Fruit fly (Drosophila melanogaster) whole organism, wandering third instar larva: ENCODE results near the gene CG33721.

Experiments
- Abd-B ChIP-seq: fragments of >200 bp; optimal IDR thresholded peaks from 2 replicates; lab custom pipeline; 2017; ENCODE audit warnings: missing biosample characterization, missing genetic modification characterization
- CG32264 ChIP-seq: fragments of 200-800 bp; sonication (Bioruptor generic); optimal IDR thresholded peaks from 2 replicates; lab custom pipeline; 2016; ENCODE audit warnings: missing biosample characterization, missing genetic modification characterization
- CG9705 ChIP-seq: fragments of 200-800 bp; sonication (Bioruptor generic); optimal IDR thresholded peaks from 2 replicates; lab custom pipeline; 2018; ENCODE audit warnings: missing biosample characterization, mild to moderate bottlenecking, missing genetic modification characterization
- CrebA ChIP-seq: fragments of 200-800 bp; sonication (Bioruptor generic); optimal IDR thresholded peaks from 2 replicates; lab custom pipeline; 2016; ENCODE audit warnings: missing biosample characterization, mild to moderate bottlenecking, missing genetic modification characterization, borderline replicate concordance
- Dfd ChIP-seq: fragments of >200 bp; optimal IDR thresholded peaks from 2 replicates; lab custom pipeline; 2017; ENCODE audit warnings: missing biosample characterization, missing genetic modification characterization
- Dif ChIP-seq: fragments of 200-275, 200-300 bp; sonication (Bioruptor generic); optimal IDR thresholded peaks from 2 replicates; lab custom pipeline; 2018; ENCODE audit warnings: missing biosample characterization, missing genetic modification characterization; ENCODE audit not compliant: partially characterized antibody
- GATAd ChIP-seq: sonication (Bioruptor generic); optimal IDR thresholded peaks from 2 replicates; lab custom pipeline; 2016; ENCODE audit warnings: missing biosample characterization, missing genetic modification characterization
- HLH106 ChIP-seq: fragments of 200-800 bp; optimal IDR thresholded peaks from 3 replicates; lab custom pipeline; 2019; ENCODE audit warnings: missing biosample characterization, mild to moderate bottlenecking, missing genetic modification characterization, moderate library complexity
- Hnf4 ChIP-seq: fragments of 200-800 bp; sonication (Bioruptor generic); optimal IDR thresholded peaks from 2 replicates; lab custom pipeline; 2016; ENCODE audit warnings: missing biosample characterization, mild to moderate bottlenecking, missing genetic modification characterization
- Hr78 ChIP-seq: fragments of >200 bp; optimal IDR thresholded peaks from 2 replicates; lab custom pipeline; 2017; ENCODE audit warnings: missing biosample characterization, missing genetic modification characterization
- Hr83 ChIP-seq: fragments of 200-300 bp; sonication (Bioruptor generic); optimal IDR thresholded peaks from 2 replicates; lab custom pipeline; 2016; ENCODE audit warnings: missing biosample characterization, mild to moderate bottlenecking, missing genetic modification characterization, moderate library complexity; ENCODE audit not compliant: poor library complexity, severe bottlenecking
- Jra ChIP-seq: sonication (Bioruptor generic); optimal IDR thresholded peaks from 2 replicates; lab custom pipeline; 2016; ENCODE audit warnings: missing biosample characterization, missing genetic modification characterization
- Mio ChIP-seq: sonication (Bioruptor generic); optimal IDR thresholded peaks from 2 replicates; lab custom pipeline; 2016; ENCODE audit warnings: missing biosample characterization, missing genetic modification characterization
- Myc ChIP-seq: fragments of >200 bp; optimal IDR thresholded peaks from 2 replicates; lab custom pipeline; 2017
- N ChIP-seq: fragments of >200 bp; optimal IDR thresholded peaks from 2 replicates; lab custom pipeline; 2018; ENCODE audit warnings: missing biosample characterization, missing external identifiers, missing genetic modification characterization
- OdsH ChIP-seq: fragments of 200-800 bp; sonication (Bioruptor generic); optimal IDR thresholded peaks from 2 replicates; lab custom pipeline; 2016; ENCODE audit warnings: missing biosample characterization, mild to moderate bottlenecking, missing genetic modification characterization
- Rel ChIP-seq, 2 experiments: fragments of 200-800 bp; sonication (Bioruptor generic) in 1 of 2; optimal IDR thresholded peaks; 2 replicates in 1 of 2; 3 replicates in 1 of 2; lab custom pipeline; 2016 to 2019; ENCODE audit warnings: mild to moderate bottlenecking in 2 of 2, missing biosample characterization in 2 of 2, missing genetic modification characterization in 2 of 2, moderate library complexity in 1 of 2
- Sp1 ChIP-seq: fragments of 200-800 bp; sonication (Bioruptor generic); optimal IDR thresholded peaks from 3 replicates; lab custom pipeline; 2019; ENCODE audit warnings: missing biosample characterization, mild to moderate bottlenecking, missing genetic modification characterization, moderate library complexity
- Vsx2 ChIP-seq: fragments of 200-300, 225-300 bp; sonication (Bioruptor generic); optimal IDR thresholded peaks from 2 replicates; lab custom pipeline; 2018; ENCODE audit warnings: missing biosample characterization, missing genetic modification characterization; ENCODE audit not compliant: partially characterized antibody
- br ChIP-seq: fragments of 200-800 bp; sonication (Bioruptor generic); optimal IDR thresholded peaks from 2 replicates; lab custom pipeline; 2016; ENCODE audit warnings: missing biosample characterization, missing genetic modification characterization
- brk ChIP-seq: fragments of 200-800 bp; sonication (Bioruptor generic); optimal IDR thresholded peaks from 2 replicates; lab custom pipeline; 2016; ENCODE audit warnings: missing biosample characterization, mild to moderate bottlenecking, missing genetic modification characterization
- dl ChIP-seq, 2 experiments: fragments of 175-275, 200-275 bp in 1 of 2; fragments of 200-275 bp in 1 of 2; sonication (Bioruptor generic); optimal IDR thresholded peaks; lab custom pipeline; 2018; ENCODE audit warnings: mild to moderate bottlenecking in 2 of 2, missing biosample characterization in 2 of 2, missing genetic modification characterization in 2 of 2, moderate library complexity in 2 of 2; ENCODE audit not compliant: partially characterized antibody in 2 of 2, insufficient read depth in 1 of 2
- dmrt93B ChIP-seq: fragments of 200-800 bp; sonication (Bioruptor generic); optimal IDR thresholded peaks from 2 replicates; lab custom pipeline; 2018; ENCODE audit warnings: missing biosample characterization, mild to moderate bottlenecking, missing genetic modification characterization
- dsf ChIP-seq: sonication (Bioruptor generic); optimal IDR thresholded peaks from 2 replicates; lab custom pipeline; 2016; ENCODE audit warnings: missing biosample characterization, missing genetic modification characterization, borderline replicate concordance
- ey ChIP-seq: fragments of 200-800 bp; sonication (Bioruptor generic); optimal IDR thresholded peaks from 2 replicates; lab custom pipeline; 2016; ENCODE audit warnings: missing biosample characterization, missing genetic modification characterization
- foxo ChIP-seq, 2 experiments: fragments of 200-800 bp; sonication (Bioruptor generic); optimal IDR thresholded peaks; 2 replicates in 1 of 2; 3 replicates in 1 of 2; lab custom pipeline; 2016 to 2017; ENCODE audit warnings: missing biosample characterization in 2 of 2, missing genetic modification characterization in 2 of 2
- fru ChIP-seq: fragments of 200-800 bp; sonication (Bioruptor generic); optimal IDR thresholded peaks from 3 replicates; lab custom pipeline; 2016; ENCODE audit warnings: missing biosample characterization, mild to moderate bottlenecking, missing genetic modification characterization
- h ChIP-seq: fragments of 200-800 bp; sonication (Bioruptor generic); optimal IDR thresholded peaks from 3 replicates; lab custom pipeline; 2016; ENCODE audit warnings: missing biosample characterization, mild to moderate bottlenecking, missing genetic modification characterization
- jim ChIP-seq: fragments of 175-275, 200-325 bp; sonication (Bioruptor generic); optimal IDR thresholded peaks from 2 replicates; lab custom pipeline; 2016; ENCODE audit warnings: missing biosample characterization, mild to moderate bottlenecking, missing genetic modification characterization
- lola ChIP-seq: fragments of >200 bp; optimal IDR thresholded peaks from 2 replicates; lab custom pipeline; 2017; ENCODE audit warnings: missing biosample characterization, missing genetic modification characterization
- pan ChIP-seq: fragments of >200 bp; optimal IDR thresholded peaks from 2 replicates; lab custom pipeline; 2017
- psq ChIP-seq: fragments of 200-800 bp; sonication (Bioruptor generic); optimal IDR thresholded peaks from 3 replicates; lab custom pipeline; 2017; ENCODE audit warnings: missing biosample characterization, mild to moderate bottlenecking, missing genetic modification characterization, moderate library complexity
- rgr ChIP-seq: fragments of 200-800 bp; sonication (Bioruptor generic); optimal IDR thresholded peaks from 3 replicates; lab custom pipeline; 2016; ENCODE audit warnings: missing biosample characterization, mild to moderate bottlenecking, missing genetic modification characterization
- sage ChIP-seq: fragments of 200-800 bp; sonication (Bioruptor generic); optimal IDR thresholded peaks from 2 replicates; lab custom pipeline; 2016; ENCODE audit warnings: missing biosample characterization, mild to moderate bottlenecking, missing genetic modification characterization
- sv ChIP-seq: fragments of 200-800 bp; sonication (Bioruptor generic); optimal IDR thresholded peaks from 3 replicates; lab custom pipeline; 2016; ENCODE audit warnings: missing biosample characterization, missing genetic modification characterization
- tai ChIP-seq: sonication (Bioruptor generic); optimal IDR thresholded peaks from 2 replicates; lab custom pipeline; 2016; ENCODE audit warnings: missing biosample characterization, missing genetic modification characterization
- usp ChIP-seq: fragments of >200 bp; optimal IDR thresholded peaks from 2 replicates; lab custom pipeline; 2017; ENCODE audit warnings: missing biosample characterization, missing genetic modification characterization
- woc ChIP-seq: sonication (Bioruptor generic); optimal IDR thresholded peaks from 2 replicates; lab custom pipeline; 2016; ENCODE audit warnings: missing biosample characterization, mild to moderate bottlenecking, missing genetic modification characterization

Gene CG33721

DNA sequence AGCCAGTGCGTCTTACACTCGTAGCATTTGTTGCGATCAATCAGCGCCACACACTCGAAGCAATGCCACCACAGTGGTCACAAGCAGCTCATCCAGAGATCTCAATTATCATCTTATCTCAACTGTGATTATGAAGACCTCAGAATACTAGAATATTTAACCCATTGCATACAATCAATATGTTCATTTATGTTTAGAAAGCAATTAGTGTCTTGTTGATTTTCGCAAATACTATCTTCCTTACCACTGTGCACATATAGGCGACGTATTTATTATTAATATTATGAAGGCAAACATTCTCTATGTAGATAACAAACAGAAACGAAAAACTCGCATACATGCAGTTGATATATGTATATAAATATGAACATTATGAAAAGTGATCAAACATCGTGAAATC is 27.9 kb downstream of the CG33721 start:
- TF ChIP-seq dmrt93B (GFP tag; lab: Kevin White, UChicago) (peak; percentile 15), brk (GFP tag; lab: Kevin White, UChicago) (peak; percentile 85), Rel (GFP tag; optimal IDR thresholded peaks at IDR 0.05; lab: Kevin White, UChicago) (peak; percentile 46), Rel (tag; optimal IDR thresholded peaks at IDR 0.05; lab: Kevin White, UChicago) (peak; percentile 24), foxo (GFP tag; optimal IDR thresholded peaks at IDR 0.05; lab: Kevin White, UChicago) (peak in 1 of 2 experiments; percentile 85), h (GFP tag; lab: Kevin White, UChicago) (peak; percentile 92), woc (GFP tag; lab: Kevin White, UChicago) (peak; percentile 27), Vsx2 (no peak), Mio (GFP tag; lab: Kevin White, UChicago) (peak; percentile 63), fru (GFP tag; lab: Kevin White, UChicago) (peak; percentile 80), usp (GFP tag; lab: Kevin White, UChicago) (no peak), jim (GFP tag; lab: Kevin White, UChicago) (no peak), Sp1 (GFP tag; lab: Kevin White, UChicago) (peak; percentile 50), ey (GFP tag; lab: Kevin White, UChicago) (peak; percentile 89), Hnf4 (peak; percentile 77), rgr (peak; percentile 94), sage (peak; percentile 60), HLH106 (tag; lab: Kevin White, UChicago) (peak; percentile 61), sv (GFP tag; lab: Kevin White, UChicago) (peak; percentile 47), tai (GFP tag; lab: Kevin White, UChicago) (no peak), Jra (GFP tag; lab: Kevin White, UChicago) (peak; percentile 68), OdsH (GFP tag; lab: Kevin White, UChicago) (peak; percentile 92), br (GFP tag; lab: Kevin White, UChicago) (peak; percentile 79), psq (GFP tag; lab: Kevin White, UChicago) (peak; percentile 72), dl (GFP tag; optimal IDR thresholded peaks at IDR 0.05; lab: Kevin White, UChicago; ENCODE audit: insufficient read depth in 1 of 2, partially characterized antibody in 2 of 2) (no peak), N (GFP tag; lab: Kevin White, UChicago) (no peak), CG32264 (GFP tag; lab: Kevin White, UChicago) (peak; percentile 23)

DNA sequence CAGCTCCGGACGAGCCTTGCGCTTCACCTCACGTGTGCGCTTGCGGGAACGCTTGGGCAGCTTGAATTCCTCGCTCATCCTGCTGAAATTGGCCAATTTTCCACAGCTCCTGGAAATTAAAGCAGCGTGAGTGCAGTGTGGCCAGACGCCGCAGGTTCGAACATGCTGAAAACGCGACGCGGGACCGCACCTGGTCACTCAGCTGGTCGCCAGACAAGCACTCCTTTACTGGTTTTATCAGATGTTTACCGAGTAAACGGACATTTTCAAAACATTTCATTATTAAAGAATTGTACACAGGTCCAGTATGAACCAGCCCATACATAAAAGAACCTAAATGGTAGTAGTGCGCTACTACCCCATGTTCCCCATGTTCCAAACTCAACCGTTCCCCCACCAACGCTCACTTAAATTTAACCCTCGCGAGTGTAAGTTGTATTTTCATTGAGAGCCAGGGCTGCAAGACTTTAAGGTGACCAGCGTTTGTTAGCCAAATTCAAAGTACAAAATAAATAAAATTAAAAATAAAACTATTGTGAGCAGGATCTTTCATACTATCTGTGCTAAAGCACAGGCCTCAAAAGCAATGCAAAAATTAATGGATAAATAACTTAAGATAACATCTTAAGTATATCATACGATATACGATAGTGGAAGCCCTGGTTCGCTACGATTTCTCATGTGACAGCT is 31.5 kb downstream of the CG33721 start, which contains the start of the genes JMJD6, CG7071 and Muted:
Gene JMJD6, minus strand, starts transcription at position 154 of the 690 bp plus-strand sequence.
Gene CG7071, plus strand, starts transcription at position 403 of the 690 bp plus-strand sequence.
Gene Muted, plus strand, starts transcription at position 403 of the 690 bp plus-strand sequence.
- TF ChIP-seq Abd-B (GFP tag; lab: Kevin White, UChicago) (no peak), CG32264 (GFP tag; lab: Kevin White, UChicago) (peak; percentile 64), jim (GFP tag; lab: Kevin White, UChicago) (no peak), ey (GFP tag; lab: Kevin White, UChicago) (peak; percentile 92), lola (GFP tag; lab: Kevin White, UChicago) (no peak), pan (lab: Kevin White, UChicago) (no peak), Vsx2 (no peak), Mio (GFP tag; lab: Kevin White, UChicago) (peak; percentile 18), HLH106 (tag; lab: Kevin White, UChicago) (peak; percentile 87), Jra (GFP tag; lab: Kevin White, UChicago) (peak; percentile 91), OdsH (GFP tag; lab: Kevin White, UChicago) (peak; percentile 91), N (GFP tag; lab: Kevin White, UChicago) (no peak), brk (GFP tag; lab: Kevin White, UChicago) (peak; percentile 94), CG9705 (GFP tag; lab: Kevin White, UChicago) (peak; percentile 91), dmrt93B (GFP tag; lab: Kevin White, UChicago) (peak; percentile 77), GATAd (GFP tag; lab: Kevin White, UChicago) (no peak), CrebA (GFP tag; lab: Kevin White, UChicago) (no peak), dsf (GFP tag; lab: Kevin White, UChicago) (peak; percentile 92), Hr83 (peak; percentile 68), Myc (lab: Kevin White, UChicago) (peak; percentile 55), Dfd (GFP tag; lab: Kevin White, UChicago) (no peak), br (GFP tag; lab: Kevin White, UChicago) (peak; percentile 94), Hnf4 (peak; percentile 95), usp (GFP tag; lab: Kevin White, UChicago) (no peak), sv (GFP tag; lab: Kevin White, UChicago) (peak; percentile 91), dl (GFP tag; optimal IDR thresholded peaks at IDR 0.05; lab: Kevin White, UChicago; ENCODE audit: insufficient read depth in 1 of 2, partially characterized antibody in 2 of 2) (no peak), Dif (GFP tag; lab: Kevin White, UChicago) (no peak), h (GFP tag; lab: Kevin White, UChicago) (peak; percentile 94), foxo (GFP tag; optimal IDR thresholded peaks at IDR 0.05; lab: Kevin White, UChicago) (peak in 1 of 2 experiments; percentile 96), Rel (GFP tag; optimal IDR thresholded peaks at IDR 0.05; lab: Kevin White, UChicago) (no peak), Rel (tag; optimal IDR thresholded peaks at IDR 0.05; lab: Kevin White, UChicago) (peak; percentile 58), woc (GFP tag; lab: Kevin White, UChicago) (peak; percentile 75), psq (GFP tag; lab: Kevin White, UChicago) (peak; percentile 84), Hr78 (no peak), fru (GFP tag; lab: Kevin White, UChicago) (peak; percentile 91), rgr (peak; percentile 92), Sp1 (GFP tag; lab: Kevin White, UChicago) (peak; percentile 89), sage (peak; percentile 71), tai (GFP tag; lab: Kevin White, UChicago) (no peak)
